Worm (Caenorhabditis elegans) whole organism, young adult: ENCODE results near the gene anmt-1.
A peak's percentile ranks its signal among the peaks of the same experiment; 100 is the strongest.

ENCODE experiments used
- B0035.1 ChIP-seq: sonication (generic microtip); optimal IDR thresholded peaks from 2 replicates; lab custom pipeline; 2016; ENCODE audit warnings: missing genetic modification characterization, mild to moderate bottlenecking, missing compliant biosample characterization, missing genotype, missing genetic modification reagents
- C06A6.2 ChIP-seq: fragments of 200-800 bp; sonication (Bioruptor generic); conservative IDR thresholded peaks from 2 replicates; pipeline ENCODE4 v1.3.6; 2022; ENCODE audit warnings: missing genetic modification characterization, missing compliant biosample characterization
- C17E4.6 ChIP-seq: fragments of 200-800 bp; sonication (Bioruptor generic); IDR thresholded peaks from 2 replicates; pipeline ENCODE4 v1.3.6; 2022; ENCODE audit warnings: missing genetic modification reagents, missing genetic modification characterization, missing compliant biosample characterization
- F23B12.7 ChIP-seq: sonication (generic microtip); optimal IDR thresholded peaks from 2 replicates; lab custom pipeline; 2017; ENCODE audit warnings: missing genetic modification characterization, mild to moderate bottlenecking, missing compliant biosample characterization, antibody characterized with exemption, moderate library complexity; ENCODE audit not compliant: insufficient read depth
- F39B2.1 ChIP-seq: fragments of 200-800 bp; sonication (Bioruptor generic); IDR thresholded peaks from 2 replicates; pipeline ENCODE4 v1.3.6; 2022; ENCODE audit warnings: missing genetic modification reagents, missing genetic modification characterization, missing compliant biosample characterization
- F55B11.4 ChIP-seq: sonication (generic microtip); optimal IDR thresholded peaks from 2 replicates; lab custom pipeline; 2016; ENCODE audit warnings: missing compliant biosample characterization, missing genetic modification characterization, borderline replicate concordance; ENCODE audit not compliant: insufficient read depth
- K11D2.4 ChIP-seq: fragments of 200-800 bp; sonication (Bioruptor generic); IDR thresholded peaks from 2 replicates; pipeline ENCODE4 v1.3.6; 2022; ENCODE audit warnings: missing genetic modification reagents, missing genetic modification characterization, missing compliant biosample characterization
- Y53G8AR.9 ChIP-seq: fragments of 200-800 bp; sonication (Bioruptor generic); conservative IDR thresholded peaks from 2 replicates; pipeline ENCODE4 v1.3.6; 2022; ENCODE audit warnings: missing genetic modification reagents, missing genetic modification characterization, missing compliant biosample characterization
- Y56A3A.18 ChIP-seq: fragments of 200-800 bp; sonication (Bioruptor generic); IDR thresholded peaks from 2 replicates; pipeline ENCODE4 v1.3.6; 2022; ENCODE audit warnings: missing genetic modification reagents, missing genetic modification characterization, missing compliant biosample characterization
- Y79H2A.3 ChIP-seq: fragments of 200-800 bp; sonication (Bioruptor generic); conservative IDR thresholded peaks from 2 replicates; pipeline ENCODE4 v1.3.6; 2022; ENCODE audit warnings: missing genetic modification reagents, missing genetic modification characterization, missing compliant biosample characterization
- attf-3 ChIP-seq: fragments of 200-800 bp; sonication (Bioruptor generic); conservative IDR thresholded peaks from 2 replicates; pipeline ENCODE4 v1.3.6; 2022; ENCODE audit warnings: missing genetic modification reagents, missing genetic modification characterization, missing compliant biosample characterization
- attf-6 ChIP-seq: fragments of 200-800 bp; sonication (Bioruptor generic); IDR thresholded peaks from 2 replicates; pipeline ENCODE4 v1.3.6; 2022; ENCODE audit warnings: missing genetic modification reagents, missing genetic modification characterization, missing compliant biosample characterization
- bed-2 ChIP-seq: fragments of 200-800 bp; sonication (Bioruptor generic); IDR thresholded peaks from 2 replicates; pipeline ENCODE4 v1.3.6; 2022; ENCODE audit warnings: missing genetic modification reagents, missing genetic modification characterization, missing compliant biosample characterization
- cebp-1 ChIP-seq, 2 experiments: fragments of 200-800 bp in 1 of 2; sonication (Bioruptor generic) in 1 of 2; sonication (generic microtip) in 1 of 2; IDR thresholded peaks in 1 of 2; optimal IDR thresholded peaks in 1 of 2; 2 replicates each; pipeline versions ENCODE4 v1.3.6 to Lab custom; 2017 to 2022; ENCODE audit warnings: missing compliant biosample characterization in 2 of 2, missing genetic modification characterization in 2 of 2, mild to moderate bottlenecking in 1 of 2, missing genetic modification reagents in 1 of 2, moderate library complexity in 1 of 2
- ceh-100 ChIP-seq: fragments of 200-800 bp; sonication (Bioruptor generic); IDR thresholded peaks from 2 replicates; pipeline ENCODE4 v1.3.6; 2022; ENCODE audit warnings: missing genetic modification reagents, missing genetic modification characterization, missing compliant biosample characterization
- ceh-27 ChIP-seq: fragments of 200-800 bp; sonication (Bioruptor generic); optimal IDR thresholded peaks from 2 replicates; lab custom pipeline; 2018; ENCODE audit warnings: mild to moderate bottlenecking, missing genetic modification characterization, moderate library complexity, missing compliant biosample characterization
- ceh-40 ChIP-seq: fragments of 200-800 bp; sonication (Bioruptor generic); IDR thresholded peaks from 2 replicates; pipeline ENCODE4 v1.3.6; 2022; ENCODE audit warnings: missing genetic modification characterization, missing compliant biosample characterization
- chd-7 ChIP-seq: sonication (generic microtip); optimal IDR thresholded peaks from 2 replicates; lab custom pipeline; 2016; ENCODE audit warnings: mild to moderate bottlenecking, missing genetic modification characterization, moderate library complexity, missing compliant biosample characterization
- dpl-1 ChIP-seq: fragments of 150-350 bp; optimal IDR thresholded peaks from 2 replicates; lab custom pipeline; 2014; ENCODE audit warnings: missing biosample characterization, missing genetic modification reagents, missing genetic modification characterization
- efl-1 ChIP-seq: fragments of 150-350 bp; optimal IDR thresholded peaks from 2 replicates; lab custom pipeline; 2014; ENCODE audit warnings: missing biosample characterization, missing genetic modification reagents, missing genetic modification characterization
- egl-44 ChIP-seq: fragments of 200-800 bp; sonication (Bioruptor generic); IDR thresholded peaks from 2 replicates; pipeline ENCODE4 v1.3.6; 2022; ENCODE audit warnings: missing genetic modification reagents, missing genetic modification characterization, missing compliant biosample characterization
- ekl-4 ChIP-seq: fragments of 200-800 bp; sonication (Bioruptor generic); IDR thresholded peaks from 2 replicates; pipeline ENCODE4 v1.3.6; 2022; ENCODE audit warnings: missing genetic modification reagents, missing genetic modification characterization, missing compliant biosample characterization
- gei-17 ChIP-seq: fragments of 200-800 bp; sonication (Bioruptor generic); optimal IDR thresholded peaks from 2 replicates; lab custom pipeline; 2018; ENCODE audit warnings: mild to moderate bottlenecking, missing genetic modification characterization, missing compliant biosample characterization
- him-1 ChIP-seq: sonication (generic microtip); optimal IDR thresholded peaks from 2 replicates; lab custom pipeline; 2016; ENCODE audit warnings: missing genotype, missing genetic modification reagents, missing genetic modification characterization, missing compliant biosample characterization
- hlh-12 ChIP-seq: sonication (generic microtip); optimal IDR thresholded peaks from 2 replicates; lab custom pipeline; 2016; ENCODE audit warnings: missing genetic modification characterization, missing compliant biosample characterization
- hrde-1 ChIP-seq: sonication (generic microtip); optimal IDR thresholded peaks from 2 replicates; lab custom pipeline; 2016; ENCODE audit warnings: missing genetic modification characterization, mild to moderate bottlenecking, missing compliant biosample characterization, moderate library complexity, missing genotype, missing genetic modification reagents, borderline replicate concordance
- let-607 ChIP-seq, 2 experiments: fragments of 200-800 bp in 1 of 2; sonication (Bioruptor generic) in 1 of 2; sonication (generic microtip) in 1 of 2; optimal IDR thresholded peaks; 2 replicates each; lab custom pipeline; 2016 to 2018; ENCODE audit warnings: mild to moderate bottlenecking in 2 of 2, missing compliant biosample characterization in 2 of 2, missing genetic modification characterization in 2 of 2, moderate library complexity in 2 of 2, missing genotype in 1 of 2
- lsy-27 ChIP-seq: sonication (generic microtip); optimal IDR thresholded peaks from 2 replicates; lab custom pipeline; 2017; ENCODE audit warnings: missing genetic modification characterization, mild to moderate bottlenecking, missing compliant biosample characterization, antibody characterized with exemption, missing genotype, borderline replicate concordance; ENCODE audit not compliant: insufficient read depth
- madf-6 ChIP-seq: fragments of 200-800 bp; sonication (Bioruptor generic); IDR thresholded peaks from 2 replicates; pipeline ENCODE4 v1.3.6; 2022; ENCODE audit warnings: missing genetic modification reagents, missing genetic modification characterization, missing compliant biosample characterization
- madf-8 ChIP-seq: fragments of 200-800 bp; sonication (Bioruptor generic); conservative IDR thresholded peaks from 2 replicates; pipeline ENCODE4 v1.3.6; 2022; ENCODE audit warnings: missing genetic modification reagents, missing genetic modification characterization, missing compliant biosample characterization
- mcd-1 ChIP-seq: fragments of 200-800 bp; sonication (Bioruptor generic); IDR thresholded peaks from 2 replicates; pipeline ENCODE4 v1.3.6; 2022; ENCODE audit warnings: missing genetic modification reagents, missing genetic modification characterization, missing compliant biosample characterization
- mes-4 ChIP-seq: sonication (generic microtip); optimal IDR thresholded peaks from 2 replicates; lab custom pipeline; 2016; ENCODE audit warnings: missing genotype, missing genetic modification characterization, missing compliant biosample characterization
- nhr-179 ChIP-seq: sonication (generic microtip); optimal IDR thresholded peaks from 2 replicates; lab custom pipeline; 2016; ENCODE audit warnings: mild to moderate bottlenecking, missing genetic modification characterization, missing compliant biosample characterization
- nhr-80 ChIP-seq: sonication (generic microtip); optimal IDR thresholded peaks from 2 replicates; lab custom pipeline; 2016; ENCODE audit warnings: missing genetic modification characterization, missing compliant biosample characterization
- nhr-90 ChIP-seq: sonication (generic microtip); optimal IDR thresholded peaks from 2 replicates; lab custom pipeline; 2016; ENCODE audit warnings: missing genotype, mild to moderate bottlenecking, missing genetic modification characterization, missing compliant biosample characterization
- pha-4 ChIP-seq: fragments of 150-350 bp; sonication (generic microtip); optimal IDR thresholded peaks from 2 replicates; lab custom pipeline; 2014; ENCODE audit warnings: missing biosample characterization, missing genetic modification reagents, missing genetic modification characterization
- repo-1 ChIP-seq: sonication (generic microtip); optimal IDR thresholded peaks from 2 replicates; lab custom pipeline; 2017; ENCODE audit warnings: mild to moderate bottlenecking, missing genetic modification characterization, missing compliant biosample characterization
- snpc-4 ChIP-seq, 5 experiments: fragments of 150-350 bp in 1 of 5; sonication (generic microtip) in 4 of 5; optimal IDR thresholded peaks; 2 replicates each; lab custom pipeline; 2014 to 2018; ENCODE audit warnings: missing genetic modification characterization in 5 of 5, missing biosample characterization in 3 of 5, antibody characterized with exemption in 2 of 5, mild to moderate bottlenecking in 2 of 5, missing compliant biosample characterization in 2 of 5, missing genotype in 2 of 5, moderate library complexity in 2 of 5, missing genetic modification reagents in 1 of 5
- sptf-2 ChIP-seq: fragments of 200-800 bp; sonication (Bioruptor generic); optimal IDR thresholded peaks from 2 replicates; lab custom pipeline; 2018; ENCODE audit warnings: mild to moderate bottlenecking, missing genetic modification characterization, missing compliant biosample characterization
- xnd-1 ChIP-seq: sonication (generic microtip); optimal IDR thresholded peaks from 2 replicates; lab custom pipeline; 2016; ENCODE audit warnings: missing genotype, missing genetic modification reagents, missing genetic modification characterization, missing compliant biosample characterization
- zim-3 ChIP-seq: sonication (generic microtip); optimal IDR thresholded peaks from 2 replicates; lab custom pipeline; 2017; ENCODE audit warnings: mild to moderate bottlenecking, missing genetic modification characterization, moderate library complexity, missing compliant biosample characterization

The anmt-1 gene

DNA sequence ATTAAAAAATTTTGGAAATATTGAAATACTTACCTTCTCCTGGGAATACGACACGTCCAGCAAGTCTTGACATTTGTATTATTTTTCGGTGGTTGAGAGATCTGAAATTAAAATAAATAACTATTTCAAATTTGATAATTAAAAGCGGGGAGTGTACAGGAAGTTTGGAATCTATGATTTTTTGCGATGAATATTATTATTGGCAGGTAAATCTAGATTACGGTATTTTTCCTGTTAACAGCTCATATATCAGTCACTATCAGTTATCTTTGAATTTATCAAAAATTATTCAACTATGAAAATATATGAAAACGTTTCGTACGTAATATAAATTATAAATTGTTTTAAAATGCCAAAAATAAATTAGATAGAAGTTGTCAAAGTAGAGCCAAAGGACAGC lies 31.5 kb downstream of the anmt-1 start, which contains the start of gene B0303.14:
TSS of gene B0303.14 (minus strand) at position 101 of the 400 bp plus-strand sequence.
- TF ChIP-seq nhr-90 (tag; lab: Kevin White, UChicago) (no peak), C17E4.6 (GFP tag; lab: Robert Waterston, UW) (no peak), ceh-100 (no peak), pha-4 (tag; lab: Kevin White, UChicago) (no peak)

DNA sequence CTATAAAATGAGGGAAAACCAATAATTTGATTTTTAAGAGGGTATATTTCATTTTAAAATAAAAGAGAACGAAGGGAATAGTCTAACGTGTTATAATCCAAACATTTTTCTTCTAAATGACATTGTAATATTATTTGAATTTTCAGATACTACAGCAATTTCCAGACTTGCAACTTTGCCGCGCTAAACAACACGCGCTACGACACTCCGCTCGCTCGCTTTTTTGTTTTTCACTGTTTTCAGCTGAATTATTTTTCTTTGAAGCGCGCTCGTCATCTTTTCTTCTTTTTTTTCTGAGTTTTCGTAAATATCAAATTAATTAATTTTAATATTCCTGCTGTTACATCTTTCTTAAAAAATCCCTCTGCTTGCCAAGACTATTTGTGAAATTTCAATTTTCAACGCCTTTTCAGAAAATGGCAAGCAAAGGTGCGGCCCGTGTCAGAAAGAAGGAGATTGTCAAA lies 32.7 kb downstream of the anmt-1 start, which contains the start of gene mrpl-11:
TSS of gene mrpl-11 (plus strand) at position 414 of the 464 bp plus-strand sequence.
- no peak for TF ChIP-seq hlh-12
- TF ChIP-seq B0035.1 (tag; lab: Kevin White, UChicago): no peak
- no peak for TF ChIP-seq hrde-1 (tag; lab: Kevin White, UChicago)
- no peak for TF ChIP-seq lsy-27 (tag; lab: Kevin White, UChicago)
- TF ChIP-seq madf-6 (GFP tag; lab: Robert Waterston, UW): peak; percentile 93
- no peak for TF ChIP-seq him-1
- TF ChIP-seq Y56A3A.18: no peak
- TF ChIP-seq chd-7 (tag; lab: Kevin White, UChicago): no peak
- no peak for TF ChIP-seq K11D2.4 (GFP tag; lab: Robert Waterston, UW)
- peak; percentile 5 for TF ChIP-seq F23B12.7
- no peak for TF ChIP-seq cebp-1 (GFP tag; IDR thresholded peaks at IDR 0.05; lab: Robert Waterston, UW)
- no peak for TF ChIP-seq cebp-1 (tag; optimal IDR thresholded peaks at IDR 0.05; lab: Kevin White, UChicago)
- peak; percentile 72 for TF ChIP-seq madf-8 (GFP tag; lab: Robert Waterston, UW)
- TF ChIP-seq attf-3 (GFP tag; lab: Robert Waterston, UW): peak; percentile 96
- TF ChIP-seq gei-17 (GFP tag; lab: Kevin White, UChicago): no peak
- TF ChIP-seq F55B11.4 (tag; lab: Kevin White, UChicago): no peak
- no peak for TF ChIP-seq ceh-27
- TF ChIP-seq F39B2.1 (GFP tag; lab: Robert Waterston, UW): no peak
- no peak for TF ChIP-seq Y79H2A.3 (GFP tag; lab: Robert Waterston, UW)
- TF ChIP-seq xnd-1 (tag; lab: Kevin White, UChicago): peak; percentile 63
- no peak for TF ChIP-seq zim-3
- TF ChIP-seq nhr-179: no peak
- no peak for TF ChIP-seq C06A6.2 (GFP tag; lab: Robert Waterston, UW)
- TF ChIP-seq egl-44: no peak
- TF ChIP-seq let-607 (tag; optimal IDR thresholded peaks at IDR 0.05; lab: Kevin White, UChicago): no peak
- no peak for TF ChIP-seq mes-4 (tag; lab: Kevin White, UChicago)
- no peak for TF ChIP-seq mcd-1 (GFP tag; lab: Robert Waterston, UW)
- no peak for TF ChIP-seq ekl-4 (GFP tag; lab: Robert Waterston, UW)
- peak; percentile 8 for TF ChIP-seq efl-1 (GFP tag; lab: Kevin White, UChicago)
- TF ChIP-seq Y53G8AR.9 (GFP tag; lab: Robert Waterston, UW): no peak
- no peak for TF ChIP-seq attf-6 (GFP tag; lab: Robert Waterston, UW)
- TF ChIP-seq dpl-1 (GFP tag; lab: Kevin White, UChicago): no peak
- no peak for TF ChIP-seq sptf-2
- TF ChIP-seq snpc-4 (GFP tag; optimal IDR thresholded peaks at IDR 0.05; lab: Kevin White, UChicago): no peak
- TF ChIP-seq snpc-4 (tag; optimal IDR thresholded peaks at IDR 0.05; lab: Kevin White, UChicago): no peak
- TF ChIP-seq repo-1 (tag; lab: Kevin White, UChicago): no peak
- no peak for TF ChIP-seq bed-2 (GFP tag; lab: Robert Waterston, UW)
- TF ChIP-seq nhr-80 (tag; lab: Kevin White, UChicago): no peak
- TF ChIP-seq ceh-40: no peak
